Fruit fly (Drosophila melanogaster) whole organism, prepupa: Measurements from ENCODE around the gene Rab11.

Source experiments
- Blimp-1 ChIP-seq: fragments of 200-800 bp; sonication (Bioruptor generic); optimal IDR thresholded peaks from 3 replicates; lab custom pipeline; 2017; ENCODE audit warnings: missing biosample characterization, missing genetic modification characterization, mild to moderate bottlenecking, moderate library complexity, missing genetic modification reagents
- CG10631 ChIP-seq: fragments of 200-800 bp; sonication (Bioruptor generic); optimal IDR thresholded peaks from 2 replicates; lab custom pipeline; 2016; ENCODE audit warnings: missing biosample characterization, missing genetic modification characterization
- CG10669 ChIP-seq: fragments of 200-800 bp; sonication (Bioruptor generic); optimal IDR thresholded peaks from 3 replicates; lab custom pipeline; 2018; ENCODE audit warnings: missing biosample characterization, mild to moderate bottlenecking, missing genetic modification characterization, moderate library complexity
- CG11762 ChIP-seq: fragments of 200-800 bp; sonication (Bioruptor generic); optimal IDR thresholded peaks from 3 replicates; lab custom pipeline; 2016; ENCODE audit warnings: missing biosample characterization, missing genetic modification characterization; ENCODE audit not compliant: insufficient read depth
- CG15336 ChIP-seq: fragments of 200-800 bp; sonication (Bioruptor generic); IDR thresholded peaks from 2 replicates; pipeline ENCODE4 v1.3.6; 2022; ENCODE audit warnings: missing biosample characterization, missing genetic modification characterization
- CG1621 ChIP-seq: fragments of 200-800 bp; sonication (Bioruptor generic); optimal IDR thresholded peaks from 3 replicates; lab custom pipeline; 2018; ENCODE audit warnings: missing biosample characterization, mild to moderate bottlenecking, missing genetic modification characterization
- CG16779 ChIP-seq: fragments of 200-800 bp; sonication (Bioruptor generic); optimal IDR thresholded peaks from 3 replicates; lab custom pipeline; 2017; ENCODE audit warnings: missing biosample characterization, mild to moderate bottlenecking, missing genetic modification characterization
- CG3032 ChIP-seq: fragments of 200-800 bp; optimal IDR thresholded peaks from 2 replicates; lab custom pipeline; 2019; ENCODE audit warnings: missing biosample characterization, mild to moderate bottlenecking, missing genetic modification characterization, moderate library complexity
- CG31627 ChIP-seq: fragments of 200-800 bp; sonication (Bioruptor generic); optimal IDR thresholded peaks from 3 replicates; lab custom pipeline; 2016; ENCODE audit warnings: missing biosample characterization, missing genetic modification characterization
- CG32006 ChIP-seq: fragments of 200-800 bp; sonication (Bioruptor generic); optimal IDR thresholded peaks from 3 replicates; lab custom pipeline; 2017; ENCODE audit warnings: missing biosample characterization, mild to moderate bottlenecking, missing genetic modification characterization
- CG34406 ChIP-seq: fragments of 200-800 bp; sonication (Bioruptor generic); optimal IDR thresholded peaks from 3 replicates; lab custom pipeline; 2016; ENCODE audit warnings: missing biosample characterization, missing genetic modification characterization
- CG3919 ChIP-seq: fragments of 200-800 bp; sonication (Bioruptor generic); optimal IDR thresholded peaks from 3 replicates; lab custom pipeline; 2016; ENCODE audit warnings: missing biosample characterization, missing genetic modification characterization
- CG4318 ChIP-seq: fragments of 200-800 bp; sonication (Bioruptor generic); optimal IDR thresholded peaks from 3 replicates; lab custom pipeline; 2017; ENCODE audit warnings: missing biosample characterization, mild to moderate bottlenecking, missing genetic modification characterization
- CG6792 ChIP-seq: fragments of 200-800 bp; sonication (Bioruptor generic); optimal IDR thresholded peaks from 3 replicates; lab custom pipeline; 2016; ENCODE audit warnings: missing biosample characterization, missing genetic modification characterization
- CG6808 ChIP-seq: fragments of 200-800 bp; sonication (Bioruptor generic); optimal IDR thresholded peaks from 3 replicates; lab custom pipeline; 2017; ENCODE audit warnings: missing biosample characterization, missing genetic modification characterization, mild to moderate bottlenecking, moderate library complexity, missing genetic modification reagents
- CG7368 ChIP-seq: fragments of 200-800 bp; sonication (Bioruptor generic); optimal IDR thresholded peaks from 3 replicates; lab custom pipeline; 2016; ENCODE audit warnings: missing biosample characterization, missing genetic modification characterization
- CG8119 ChIP-seq: fragments of 200-800 bp; sonication (Bioruptor generic); IDR thresholded peaks from 3 replicates; pipeline ENCODE4 v1.3.6; 2022; ENCODE audit warnings: missing biosample characterization, missing genetic modification characterization
- CG8632 ChIP-seq: fragments of 200-800 bp; sonication (Bioruptor generic); optimal IDR thresholded peaks from 3 replicates; lab custom pipeline; 2016; ENCODE audit warnings: missing biosample characterization, missing genetic modification characterization
- CG9139 ChIP-seq: fragments of 200-800 bp; sonication (Bioruptor generic); optimal IDR thresholded peaks from 3 replicates; lab custom pipeline; 2017; ENCODE audit warnings: missing biosample characterization, mild to moderate bottlenecking, missing genetic modification characterization
- Eip78C ChIP-seq: fragments of 200-800 bp; sonication (Bioruptor generic); peaks from one replicate; lab custom pipeline; 2016; ENCODE audit warnings: missing biosample characterization, missing genetic modification characterization
- Eip93F ChIP-seq: fragments of 200-800 bp; sonication (Bioruptor generic); optimal IDR thresholded peaks from 2 replicates; lab custom pipeline; 2016; ENCODE audit warnings: missing biosample characterization, mild to moderate bottlenecking, missing genetic modification characterization
- Hr39 ChIP-seq: fragments of 200-800 bp; sonication (Bioruptor generic); optimal IDR thresholded peaks from 2 replicates; lab custom pipeline; 2016; ENCODE audit warnings: missing biosample characterization, missing genetic modification characterization
- Hr4 ChIP-seq: fragments of 200-800 bp; sonication (Bioruptor generic); optimal IDR thresholded peaks from 3 replicates; lab custom pipeline; 2016; ENCODE audit warnings: missing biosample characterization, missing genetic modification characterization
- Met ChIP-seq: fragments of 200-800 bp; sonication (Bioruptor generic); optimal IDR thresholded peaks from 3 replicates; lab custom pipeline; 2016; ENCODE audit warnings: missing biosample characterization, missing genetic modification characterization
- OdsH ChIP-seq: fragments of 200-800 bp; sonication (Bioruptor generic); optimal IDR thresholded peaks from 3 replicates; lab custom pipeline; 2016; ENCODE audit warnings: missing biosample characterization, missing genetic modification characterization
- Smox ChIP-seq: fragments of 200-800 bp; sonication (Bioruptor generic); optimal IDR thresholded peaks from 3 replicates; lab custom pipeline; 2016; ENCODE audit warnings: missing biosample characterization, missing genetic modification characterization
- Sox102F ChIP-seq: fragments of 200-800 bp; sonication (Bioruptor generic); optimal IDR thresholded peaks from 2 replicates; lab custom pipeline; 2016; ENCODE audit warnings: missing biosample characterization, mild to moderate bottlenecking, missing genetic modification characterization
- Sox14 ChIP-seq: fragments of 200-800 bp; sonication (Bioruptor generic); optimal IDR thresholded peaks from 3 replicates; lab custom pipeline; 2016; ENCODE audit warnings: missing biosample characterization, missing genetic modification characterization
- Sox15 ChIP-seq: fragments of 200-800 bp; sonication (Bioruptor generic); optimal IDR thresholded peaks from 3 replicates; lab custom pipeline; 2016; ENCODE audit warnings: missing biosample characterization, missing genetic modification characterization
- achi ChIP-seq: fragments of 200-800 bp; sonication (Bioruptor generic); optimal IDR thresholded peaks from 3 replicates; lab custom pipeline; 2016; ENCODE audit warnings: missing biosample characterization, missing genetic modification characterization
- acj6 ChIP-seq: fragments of 200-800 bp; sonication (Bioruptor generic); optimal IDR thresholded peaks from 3 replicates; lab custom pipeline; 2016; ENCODE audit warnings: missing biosample characterization, missing genetic modification characterization
- cyc ChIP-seq: fragments of 200-800 bp; sonication (Bioruptor generic); optimal IDR thresholded peaks from 3 replicates; lab custom pipeline; 2016; ENCODE audit warnings: missing biosample characterization, missing genetic modification characterization
- dac ChIP-seq: fragments of 200-800 bp; sonication (Bioruptor generic); optimal IDR thresholded peaks from 2 replicates; lab custom pipeline; 2017; ENCODE audit warnings: missing biosample characterization, mild to moderate bottlenecking, missing genetic modification characterization
- eg ChIP-seq: fragments of 200-800 bp; sonication (Bioruptor generic); IDR thresholded peaks from 3 replicates; pipeline ENCODE4 v1.3.6; 2022; ENCODE audit warnings: missing biosample characterization, missing genetic modification characterization
- esn ChIP-seq: fragments of 200-800 bp; sonication (Bioruptor generic); optimal IDR thresholded peaks from 2 replicates; lab custom pipeline; 2016; ENCODE audit warnings: missing biosample characterization, mild to moderate bottlenecking, missing genetic modification characterization, moderate library complexity
- fd59A ChIP-seq: fragments of 200-800 bp; sonication (Bioruptor generic); optimal IDR thresholded peaks from 2 replicates; lab custom pipeline; 2017; ENCODE audit warnings: missing biosample characterization, mild to moderate bottlenecking, missing genetic modification characterization, missing genetic modification reagents
- fd85E ChIP-seq: fragments of 200-800 bp; sonication (Bioruptor generic); optimal IDR thresholded peaks from 3 replicates; lab custom pipeline; 2016; ENCODE audit warnings: missing biosample characterization, missing genetic modification characterization
- fkh ChIP-seq: fragments of 200-800 bp; sonication (Bioruptor generic); optimal IDR thresholded peaks from 3 replicates; lab custom pipeline; 2017; ENCODE audit warnings: missing biosample characterization, mild to moderate bottlenecking, missing genetic modification characterization, moderate library complexity
- lz ChIP-seq: fragments of 200-800 bp; sonication (Bioruptor generic); optimal IDR thresholded peaks from 3 replicates; lab custom pipeline; 2016; ENCODE audit warnings: missing biosample characterization, missing genetic modification characterization
- net ChIP-seq: fragments of 200-800 bp; sonication (Bioruptor generic); optimal IDR thresholded peaks from 3 replicates; lab custom pipeline; 2016; ENCODE audit warnings: missing biosample characterization, missing genetic modification characterization
- salr ChIP-seq, 2 experiments: fragments of 200-800 bp; sonication (Bioruptor generic); optimal IDR thresholded peaks; 3 replicates each; lab custom pipeline; 2016 to 2018; ENCODE audit warnings: missing biosample characterization in 2 of 2, missing genetic modification characterization in 2 of 2, mild to moderate bottlenecking in 1 of 2
- ss ChIP-seq, 2 experiments: fragments of 200-800 bp; sonication (Bioruptor generic); optimal IDR thresholded peaks; 2 replicates in 1 of 2; 3 replicates in 1 of 2; lab custom pipeline; 2017 to 2018; ENCODE audit warnings: mild to moderate bottlenecking in 2 of 2, missing biosample characterization in 2 of 2, missing genetic modification characterization in 2 of 2, moderate library complexity in 1 of 2
- svp ChIP-seq: fragments of 200-800 bp; sonication (Bioruptor generic); peaks from one replicate; lab custom pipeline; 2016; ENCODE audit warnings: missing biosample characterization, missing genetic modification characterization
- topi ChIP-seq: fragments of 200-800 bp; sonication (Bioruptor generic); optimal IDR thresholded peaks from 3 replicates; lab custom pipeline; 2016; ENCODE audit warnings: missing biosample characterization, missing genetic modification characterization

Rab11 gene

DNA sequence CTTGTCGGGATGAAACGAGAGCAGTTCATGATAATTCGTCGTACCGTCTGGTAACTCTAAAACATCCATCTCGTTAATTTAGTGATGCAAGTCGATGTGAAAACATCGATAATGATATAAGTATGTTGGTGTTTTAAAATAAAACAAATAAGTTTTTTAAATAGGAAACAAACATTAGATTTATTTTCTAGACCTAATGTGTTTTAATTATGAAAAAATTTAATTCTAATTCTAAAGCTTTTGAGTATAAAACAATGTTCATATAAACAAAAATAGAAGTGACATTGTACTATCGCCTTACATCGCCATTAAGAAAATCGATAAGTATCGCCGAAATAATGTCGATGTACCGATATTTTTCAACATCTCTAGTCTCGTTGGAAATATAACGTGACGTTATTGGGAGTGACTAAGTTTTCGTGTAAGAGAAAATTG, at the start of gene Rab11:
Gene Rab11 (plus strand): TSS at position 363 of the 435 bp plus-strand sequence.
- TF ChIP-seq CG8632 (GFP tag; lab: Kevin White, UChicago), result peak; percentile 11
- TF ChIP-seq CG11762, result peak; percentile 1
- TF ChIP-seq CG4318, result no peak
- TF ChIP-seq topi (GFP tag; lab: Kevin White, UChicago), result peak; percentile 54
- TF ChIP-seq Sox14 (GFP tag; lab: Kevin White, UChicago), result peak; percentile 39
- peak; percentile 48 for TF ChIP-seq acj6 (GFP tag; lab: Kevin White, UChicago)
- no peak for TF ChIP-seq Smox
- TF ChIP-seq CG15336 (GFP tag; lab: Robert Waterston, UW), result no peak
- peak; percentile 53 for TF ChIP-seq CG10631
- peak; percentile 31 for TF ChIP-seq CG6792 (GFP tag; lab: Kevin White, UChicago)
- peak; percentile 52 for TF ChIP-seq OdsH (GFP tag; lab: Kevin White, UChicago)
- no peak for TF ChIP-seq Eip93F (GFP tag; lab: Kevin White, UChicago)
- TF ChIP-seq eg, result no peak
- no peak for TF ChIP-seq salr (GFP tag; optimal IDR thresholded peaks at IDR 0.05; lab: Kevin White, UChicago)
- TF ChIP-seq esn (GFP tag; lab: Kevin White, UChicago), result peak; percentile 64
- peak; percentile 48 for TF ChIP-seq CG3919 (GFP tag; lab: Kevin White, UChicago)
- no peak for TF ChIP-seq CG8119 (GFP tag; lab: Robert Waterston, UW)
- TF ChIP-seq CG9139 (GFP tag; lab: Kevin White, UChicago), result no peak
- no peak for TF ChIP-seq dac (GFP tag; lab: Kevin White, UChicago)
- peak; percentile 47 for TF ChIP-seq Hr39 (GFP tag; lab: Kevin White, UChicago)
- peak; percentile 52 for TF ChIP-seq svp (GFP tag; lab: Kevin White, UChicago)
- no peak for TF ChIP-seq fd85E (GFP tag; lab: Kevin White, UChicago)
- TF ChIP-seq CG3032 (tag; lab: Kevin White, UChicago), result peak; percentile 41
- TF ChIP-seq Met, result peak; percentile 47
- peak; percentile 57 for TF ChIP-seq Hr4 (GFP tag; lab: Kevin White, UChicago)
- peak; percentile 27 for TF ChIP-seq CG32006 (GFP tag; lab: Kevin White, UChicago)
- TF ChIP-seq lz (GFP tag; lab: Kevin White, UChicago), result peak; percentile 45
- no peak for TF ChIP-seq Blimp-1 (GFP tag; lab: Kevin White, UChicago)
- no peak for TF ChIP-seq CG34406
- no peak for TF ChIP-seq CG10669 (GFP tag; lab: Kevin White, UChicago)
- TF ChIP-seq Sox15 (GFP tag; lab: Kevin White, UChicago), result peak; percentile 17
- TF ChIP-seq fkh (GFP tag; lab: Kevin White, UChicago), result peak; percentile 11
- peak; percentile 49 for TF ChIP-seq Eip78C (GFP tag; lab: Kevin White, UChicago)
- peak; percentile 8 for TF ChIP-seq Sox102F (GFP tag; lab: Kevin White, UChicago)
- TF ChIP-seq CG7368 (GFP tag; lab: Kevin White, UChicago), result no peak
- peak; percentile 48 for TF ChIP-seq CG31627 (GFP tag; lab: Kevin White, UChicago)
- TF ChIP-seq cyc, result peak; percentile 15
- peak; percentile 15 for TF ChIP-seq achi (GFP tag; lab: Kevin White, UChicago)
- TF ChIP-seq net (GFP tag; lab: Kevin White, UChicago), result no peak
- TF ChIP-seq, all 60 proteins: peak for 24

DNA sequence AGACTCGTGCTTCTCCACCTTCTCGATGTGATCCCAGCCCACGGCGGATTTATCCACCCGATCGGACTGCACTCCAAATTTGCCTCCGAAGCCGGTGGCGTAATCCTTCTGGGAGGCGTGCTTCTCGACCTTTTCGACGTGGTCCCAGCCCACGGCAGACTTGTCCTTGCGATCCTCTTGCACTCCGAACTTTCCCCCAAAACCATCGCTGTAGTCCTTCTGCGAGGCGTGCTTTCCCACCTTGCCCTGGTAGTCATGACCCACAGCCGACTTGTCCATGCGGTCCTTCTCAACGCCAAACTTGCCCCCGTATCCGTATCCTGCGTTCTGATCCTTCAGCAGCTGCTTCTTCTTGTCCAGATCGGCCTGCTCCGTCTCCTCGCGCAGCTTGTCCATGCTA, 47.8 kb upstream of the Rab11 start:
- no peak for TF ChIP-seq CG3032 (tag; lab: Kevin White, UChicago)
- TF ChIP-seq CG16779, result no peak
- no peak for TF ChIP-seq CG1621 (tag; lab: Kevin White, UChicago)
- no peak for TF ChIP-seq cyc
- TF ChIP-seq Sox14 (GFP tag; lab: Kevin White, UChicago), result no peak
- TF ChIP-seq Sox102F (GFP tag; lab: Kevin White, UChicago), result no peak
- TF ChIP-seq achi (GFP tag; lab: Kevin White, UChicago), result no peak
- no peak for TF ChIP-seq Sox15 (GFP tag; lab: Kevin White, UChicago)
- no peak for TF ChIP-seq esn (GFP tag; lab: Kevin White, UChicago)
- TF ChIP-seq CG6808, result no peak
- no peak for TF ChIP-seq CG10669 (GFP tag; lab: Kevin White, UChicago)
- TF ChIP-seq CG31627 (GFP tag; lab: Kevin White, UChicago), result no peak
- TF ChIP-seq Eip93F (GFP tag; lab: Kevin White, UChicago), result no peak
- no peak for TF ChIP-seq fd59A
- TF ChIP-seq ss (GFP tag; optimal IDR thresholded peaks at IDR 0.05; lab: Kevin White, UChicago), result no peak
- TF ChIP-seq Hr39 (GFP tag; lab: Kevin White, UChicago), result no peak
- no peak for TF ChIP-seq lz (GFP tag; lab: Kevin White, UChicago)
- TF ChIP-seq CG7368 (GFP tag; lab: Kevin White, UChicago), result no peak
- TF ChIP-seq, all 60 proteins: peak for 0
